Worm (Caenorhabditis elegans) whole organism, early embryonic: Measurements from ENCODE around the gene cup-16.

ENCODE experiments used
- aly-1 ChIP-seq: sonication (generic microtip); optimal IDR thresholded peaks from 2 replicates; lab custom pipeline; 2016; ENCODE audit warnings: missing genetic modification characterization, missing compliant biosample characterization
- ama-1 ChIP-seq: fragments of 150-350 bp; optimal IDR thresholded peaks from 2 replicates; lab custom pipeline; 2014
- ceh-13 ChIP-seq: fragments of 200-800 bp; sonication (Bioruptor generic); optimal IDR thresholded peaks from 2 replicates; lab custom pipeline; 2018; ENCODE audit warnings: mild to moderate bottlenecking, missing genetic modification characterization, missing compliant biosample characterization
- pes-1 ChIP-seq: fragments of 200-800 bp; sonication (Bioruptor generic); IDR thresholded peaks from 2 replicates; pipeline ENCODE4 v1.3.6; 2022; ENCODE audit warnings: missing genetic modification reagents, missing genetic modification characterization, missing compliant biosample characterization
- tra-4 ChIP-seq: sonication (generic microtip); optimal IDR thresholded peaks from 2 replicates; lab custom pipeline; 2017; ENCODE audit warnings: missing genetic modification characterization, missing compliant biosample characterization

ce11 chrII:8658835-8659234 lies 48.1 kb upstream of the cup-16 start, which contains the start of gene atg-10:
- TF ChIP-seq ama-1 = no peak
- TF ChIP-seq ceh-13 (GFP tag; lab: Kevin White, UChicago) = no peak
- no peak for TF ChIP-seq tra-4 (tag; lab: Kevin White, UChicago)
- TF ChIP-seq pes-1 = no peak
- TF ChIP-seq aly-1 (tag; lab: Kevin White, UChicago) = no peak
